Fruit fly (Drosophila melanogaster) S2 (cell line): ENCODE results near the gene corolla.

ENCODE experiments used
- CG8478 ChIP-seq: fragments of >200 bp; optimal IDR thresholded peaks from 2 replicates; lab custom pipeline; 2018
- CTCF ChIP-seq, 2 experiments: fragments of >200 bp; optimal IDR thresholded peaks; 2 replicates each; lab custom pipeline; 2018

DNA sequence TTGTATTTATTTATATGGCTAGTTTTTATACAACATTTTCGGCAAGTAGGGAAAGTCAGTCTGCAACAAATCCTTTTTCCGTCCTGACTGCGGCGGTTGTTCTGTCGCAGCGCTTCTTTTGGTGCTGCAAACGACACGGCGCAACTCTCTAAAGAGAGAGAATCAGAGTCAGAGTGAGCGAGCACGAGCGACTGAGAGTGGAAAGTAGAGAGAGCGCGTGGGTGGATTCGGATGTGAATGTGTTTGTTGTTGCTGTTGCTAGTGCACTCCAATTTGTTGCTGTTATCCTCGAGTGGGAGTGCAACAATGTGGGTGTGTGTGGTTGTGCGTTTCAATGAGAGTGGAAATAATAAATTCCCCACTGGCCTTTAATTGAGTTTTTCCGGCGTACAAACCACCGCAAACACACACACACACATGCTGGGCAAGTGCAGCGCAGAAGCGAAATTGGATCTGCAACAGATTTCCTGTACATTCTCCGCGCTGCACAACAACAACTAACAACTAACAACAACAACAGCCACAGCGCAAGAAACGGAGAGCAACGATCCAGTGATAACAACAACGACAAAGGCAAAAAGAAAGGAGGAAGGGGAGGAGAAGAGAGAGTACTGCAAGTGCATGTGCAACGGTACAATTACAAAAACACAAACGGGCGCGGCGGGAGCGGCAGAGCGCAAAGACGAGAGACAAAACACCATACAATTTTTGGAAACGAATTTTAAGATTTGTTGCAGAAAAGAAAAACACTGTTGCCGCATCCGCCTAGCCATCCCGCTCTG lies 19.6 kb upstream of the corolla start:
- TF ChIP-seq CG8478 (lab: Kevin White, UChicago) (no peak), CTCF (optimal IDR thresholded peaks at IDR 0.05; lab: Kevin White, UChicago) (no peak)
